Fruit fly (Drosophila melanogaster): ENCODE data around the gene CG10337.
A peak's percentile ranks its signal among the peaks of the same experiment; 100 is the strongest.

- no peak for TF ChIP-seq Myc (optimal IDR thresholded peaks at IDR 0.05)
- peak; percentile 78 for TF ChIP-seq CG32264 (GFP tag; optimal IDR thresholded peaks at IDR 0.05)
- TF ChIP-seq Vsx2 (GFP tag; optimal IDR thresholded peaks at IDR 0.05; ENCODE audit: partially characterized antibody), result no peak
- TF ChIP-seq Sp1 (GFP tag; optimal IDR thresholded peaks at IDR 0.05), result peak; percentile 95
- TF ChIP-seq rgr (GFP tag; optimal IDR thresholded peaks at IDR 0.05), result peak; percentile 92
- no peak for TF ChIP-seq Hr78 (GFP tag; optimal IDR thresholded peaks at IDR 0.05)
- TF ChIP-seq OdsH (GFP tag; optimal IDR thresholded peaks at IDR 0.05), result peak; percentile 92
- peak; percentile 23 to 95 for TF ChIP-seq foxo (GFP tag; optimal IDR thresholded peaks at IDR 0.05)
These were observed 29.0 kb upstream of the CG10337 start for dm6 chr2L:19575626-19576298.
